Worm (Caenorhabditis elegans): ENCODE measurements around the gene F08B12.11.

F08B12.11 gene

DNA sequence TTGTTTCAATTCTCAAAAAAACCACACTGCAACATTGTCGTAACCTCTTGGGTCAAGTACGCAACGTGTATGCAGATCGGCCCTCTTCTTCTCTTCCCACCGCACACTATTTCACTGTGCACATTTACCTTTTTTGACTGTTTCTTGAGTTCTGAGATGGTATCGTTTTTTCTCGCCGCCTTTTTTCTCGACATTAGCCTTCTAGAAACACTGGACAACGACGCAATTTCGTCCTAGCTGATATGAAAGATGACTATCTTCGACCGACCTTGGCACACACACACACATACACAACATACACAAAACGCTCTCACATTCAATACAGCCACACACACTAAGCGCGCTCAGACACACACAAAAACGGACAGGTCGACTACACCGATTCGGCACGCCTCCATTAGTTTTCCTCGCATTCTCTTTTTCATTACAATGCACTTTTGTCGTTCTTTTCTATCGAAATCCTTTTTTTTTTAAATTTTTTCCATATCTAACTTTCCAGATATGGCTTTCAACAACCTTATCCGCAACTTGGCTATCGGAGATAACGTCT, 45.4 kb upstream of the F08B12.11 start, which contains the start of gene aco-1 (continued):
- TF ChIP-seq dve-1 (tag; optimal IDR thresholded peaks at IDR 0.05; ENCODE audit: insufficient read depth) (peak; percentile 60), mep-1 (tag; optimal IDR thresholded peaks at IDR 0.05) (peak; percentile 27), lin-38 (GFP tag; IDR thresholded peaks at IDR 0.05) (no peak), ceh-62 (tag; optimal IDR thresholded peaks at IDR 0.05) (no peak), jun-1 (tag; optimal IDR thresholded peaks at IDR 0.05) (no peak), hmg-1.1 (GFP tag; IDR thresholded peaks at IDR 0.05) (no peak; the same call in 1 of the 2 replicates), fos-1 (tag; optimal IDR thresholded peaks at IDR 0.05) (no peak), nhr-48 (tag; optimal IDR thresholded peaks at IDR 0.05) (no peak), nhr-6 (tag; optimal IDR thresholded peaks at IDR 0.05) (no peak), lin-13 (GFP tag; optimal IDR thresholded peaks at IDR 0.05) (no peak), mes-2 (tag; optimal IDR thresholded peaks at IDR 0.05; ENCODE audit: poor library complexity, severe bottlenecking) (no peak), pha-4 (GFP tag; IDR thresholded peaks at IDR 0.05) (no peak), pha-4 (tag; optimal IDR thresholded peaks at IDR 0.05) (no peak), hlh-30 (tag; optimal IDR thresholded peaks at IDR 0.05; ENCODE audit: insufficient read depth) (peak; percentile 11), ceh-32 (tag; optimal IDR thresholded peaks at IDR 0.05; ENCODE audit: poor library complexity) (no peak), ceh-20 (GFP tag; IDR thresholded peaks at IDR 0.05) (no peak), daf-12 (tag; optimal IDR thresholded peaks at IDR 0.05) (no peak), cey-2 (tag; optimal IDR thresholded peaks at IDR 0.05; ENCODE audit: borderline replicate concordance, insufficient read depth) (no peak), hif-1 (tag; optimal IDR thresholded peaks at IDR 0.05) (no peak), ctbp-1 (GFP tag; IDR thresholded peaks at IDR 0.05) (no peak), unc-62 (GFP tag; optimal IDR thresholded peaks at IDR 0.05 in 1 of 2) (peak in 1 of 2 experiments; percentile 68), unc-62 (tag; optimal IDR thresholded peaks at IDR 0.05) (no peak), snpc-1.2 (GFP tag; IDR thresholded peaks at IDR 0.05) (no peak), F49E8.2 (tag; optimal IDR thresholded peaks at IDR 0.05; ENCODE audit: borderline replicate concordance) (no peak), lin-15B (tag; optimal IDR thresholded peaks at IDR 0.05) (no peak), nhr-28 (tag; optimal IDR thresholded peaks at IDR 0.05) (peak; percentile 99), daf-8 (GFP tag; IDR thresholded peaks at IDR 0.05) (no peak), Y48G9A.11 (GFP tag; IDR thresholded peaks at IDR 0.05) (no peak), duxl-1 (tag; optimal IDR thresholded peaks at IDR 0.05; ENCODE audit: poor library complexity) (no peak), mxl-3 (GFP tag; optimal IDR thresholded peaks at IDR 0.05) (peak; percentile 14), ama-1 (optimal IDR thresholded peaks at IDR 0.05) (no peak), nhr-77 (tag; optimal IDR thresholded peaks at IDR 0.05) (no peak), sdz-12 (GFP tag; optimal IDR thresholded peaks at IDR 0.05) (no peak), F26F4.8 (GFP tag; conservative IDR thresholded peaks at IDR 0.05) (no peak)

- TF ChIP-seq ceh-32 (tag; optimal IDR thresholded peaks at IDR 0.05; ENCODE audit: poor library complexity), result no peak
- TF ChIP-seq dve-1 (tag; optimal IDR thresholded peaks at IDR 0.05; ENCODE audit: insufficient read depth), result peak; percentile 56
- TF ChIP-seq daf-16 (GFP tag; optimal IDR thresholded peaks at IDR 0.05), result no peak
- TF ChIP-seq daf-16 (tag; optimal IDR thresholded peaks at IDR 0.05), result peak; percentile 44
- 0 out of 2 replicates have a peak, but pooled peaks have one; percentile 10 for TF ChIP-seq dmd-6 (GFP tag; IDR thresholded peaks at IDR 0.05)
- TF ChIP-seq mdl-1 (tag; optimal IDR thresholded peaks at IDR 0.05), result peak in 1 of 2 experiments; percentile 19
- TF ChIP-seq hif-1 (tag; optimal IDR thresholded peaks at IDR 0.05), result no peak
- no peak for TF ChIP-seq spr-3 (GFP tag; optimal IDR thresholded peaks at IDR 0.05)
- peak; percentile 40 for TF ChIP-seq pqm-1 (tag; optimal IDR thresholded peaks at IDR 0.05)
- no peak for TF ChIP-seq unc-130 (GFP tag; optimal IDR thresholded peaks at IDR 0.05)
- TF ChIP-seq nhr-48 (tag; optimal IDR thresholded peaks at IDR 0.05), result no peak
- TF ChIP-seq nhr-77 (tag; optimal IDR thresholded peaks at IDR 0.05), result peak; percentile 63
- peak; percentile 78 for TF ChIP-seq nhr-28 (tag; optimal IDR thresholded peaks at IDR 0.05)
- TF ChIP-seq pha-4 (GFP tag; IDR thresholded peaks at IDR 0.05), result 0 out of 2 replicates have a peak, but pooled peaks have one; percentile 18
- no peak for TF ChIP-seq pha-4 (tag; optimal IDR thresholded peaks at IDR 0.05)
- TF ChIP-seq hlh-30 (tag; optimal IDR thresholded peaks at IDR 0.05; ENCODE audit: insufficient read depth), result peak; percentile 37
- peak; percentile 10 for TF ChIP-seq hlh-11 (tag; optimal IDR thresholded peaks at IDR 0.05)
- TF ChIP-seq Y5F2A.4 (GFP tag; optimal IDR thresholded peaks at IDR 0.05), result no peak
These were observed 44.4 kb upstream of the F08B12.11 start for ce11 chrX:11340478-11340877.

Measured in whole organism, L4 larva.